Worm (Caenorhabditis elegans) whole organism, L1 larva: ENCODE results near the gene T09A12.8.
A peak's percentile ranks its signal among the peaks of the same experiment; 100 is the strongest.

Source experiments
- aha-1 ChIP-seq: fragments of 150-350 bp; optimal IDR thresholded peaks from 2 replicates; lab custom pipeline; 2014; ENCODE audit warnings: missing biosample characterization, missing genetic modification characterization
- aly-2 ChIP-seq: fragments of 150-350 bp; optimal IDR thresholded peaks from 2 replicates; lab custom pipeline; 2014; ENCODE audit warnings: missing biosample characterization, missing genetic modification characterization
- blmp-1 ChIP-seq: fragments of 150-350 bp; optimal IDR thresholded peaks from 2 replicates; lab custom pipeline; 2014; ENCODE audit warnings: missing biosample characterization, missing genetic modification characterization
- ceh-90 ChIP-seq: sonication (generic microtip); optimal IDR thresholded peaks from 2 replicates; lab custom pipeline; 2016; ENCODE audit warnings: missing genetic modification characterization, missing compliant biosample characterization
- efl-1 ChIP-seq, 4 experiments: fragments of 150-350 bp; optimal IDR thresholded peaks in 3 of 4; peaks in 1 of 4; 1 replicate in 1 of 4; 2 replicates in 3 of 4; lab custom pipeline; 2014; ENCODE audit warnings: missing biosample characterization in 2 of 4, missing genetic modification characterization in 2 of 4, missing genetic modification reagents in 2 of 4
- efl-3 ChIP-seq: fragments of 200-800 bp; sonication (Bioruptor generic); optimal IDR thresholded peaks from 2 replicates; lab custom pipeline; 2018; ENCODE audit warnings: mild to moderate bottlenecking, missing genetic modification characterization, missing compliant biosample characterization
- egl-13 ChIP-seq: sonication (generic microtip); optimal IDR thresholded peaks from 2 replicates; lab custom pipeline; 2016; ENCODE audit warnings: missing genotype, missing genetic modification reagents, missing genetic modification characterization, missing compliant biosample characterization
- egl-27 ChIP-seq, 2 experiments: fragments of 150-350 bp in 1 of 2; sonication (generic microtip); optimal IDR thresholded peaks; 3 replicates each; lab custom pipeline; 2017 to 2018; ENCODE audit warnings: missing biosample characterization in 2 of 2, missing genetic modification characterization in 2 of 2, missing genetic modification reagents in 2 of 2
- elt-2 ChIP-seq: sonication (generic microtip); optimal IDR thresholded peaks from 2 replicates; lab custom pipeline; 2016; ENCODE audit warnings: missing genetic modification characterization, mild to moderate bottlenecking, inconsistent platforms, missing compliant biosample characterization, missing genetic modification reagents
- elt-3 ChIP-seq, 6 experiments: fragments of 150-350 bp in 1 of 6; sonication (generic microtip); optimal IDR thresholded peaks; 2 replicates each; lab custom pipeline; 2017 to 2018; ENCODE audit warnings: missing biosample characterization in 6 of 6, missing genetic modification characterization in 6 of 6, inconsistent platforms in 1 of 6
- ets-5 ChIP-seq: fragments of 200-800 bp; sonication (Bioruptor generic); IDR thresholded peaks from 2 replicates; pipeline ENCODE4 v1.3.6; 2022; ENCODE audit warnings: missing genetic modification characterization, missing compliant biosample characterization
- fkh-10 ChIP-seq: sonication (generic microtip); optimal IDR thresholded peaks from 2 replicates; lab custom pipeline; 2017; ENCODE audit warnings: missing biosample characterization, missing genetic modification reagents, missing genetic modification characterization
- fkh-8 ChIP-seq: sonication (generic microtip); optimal IDR thresholded peaks from 2 replicates; lab custom pipeline; 2016; ENCODE audit warnings: mild to moderate bottlenecking, missing genetic modification characterization, missing compliant biosample characterization
- hlh-17 ChIP-seq: fragments of 200-800 bp; sonication (Bioruptor generic); optimal IDR thresholded peaks from 2 replicates; lab custom pipeline; 2018; ENCODE audit warnings: missing genetic modification characterization, mild to moderate bottlenecking, missing compliant biosample characterization, moderate library complexity, borderline replicate concordance
- lin-14 ChIP-seq: fragments of 200-800 bp; sonication (Bioruptor generic); optimal IDR thresholded peaks from 2 replicates; lab custom pipeline; 2018; ENCODE audit warnings: mild to moderate bottlenecking, missing genetic modification characterization, moderate library complexity, missing compliant biosample characterization
- lin-35 ChIP-seq, 2 experiments: fragments of 150-350 bp; optimal IDR thresholded peaks; 2 replicates each; lab custom pipeline; 2014; ENCODE audit warnings: missing biosample characterization in 2 of 2, missing genetic modification characterization in 2 of 2, missing genetic modification reagents in 2 of 2
- mab-9 ChIP-seq: fragments of 200-800 bp; sonication (Bioruptor generic); IDR thresholded peaks from 2 replicates; pipeline ENCODE4 v1.3.6; 2022; ENCODE audit warnings: missing genetic modification reagents, missing genetic modification characterization, missing compliant biosample characterization
- mep-1 ChIP-seq: fragments of 150-350 bp; optimal IDR thresholded peaks from 2 replicates; lab custom pipeline; 2014; ENCODE audit warnings: missing biosample characterization, missing genetic modification characterization
- nhr-12 ChIP-seq: sonication (generic microtip); optimal IDR thresholded peaks from 2 replicates; lab custom pipeline; 2017; ENCODE audit warnings: missing biosample characterization, missing genetic modification characterization
- nhr-19 ChIP-seq: fragments of 200-800 bp; sonication (Bioruptor generic); conservative IDR thresholded peaks from 2 replicates; pipeline ENCODE4 v1.3.6; 2022; ENCODE audit warnings: missing genetic modification characterization, missing compliant biosample characterization
- nhr-20 ChIP-seq: sonication (generic microtip); optimal IDR thresholded peaks from 2 replicates; lab custom pipeline; 2016; ENCODE audit warnings: mild to moderate bottlenecking, missing genetic modification characterization, missing compliant biosample characterization
- nhr-237 ChIP-seq: fragments of 150-350 bp; optimal IDR thresholded peaks from 2 replicates; lab custom pipeline; 2014; ENCODE audit warnings: missing biosample characterization, missing genetic modification characterization
- nhr-28 ChIP-seq: fragments of 150-350 bp; optimal IDR thresholded peaks from 2 replicates; lab custom pipeline; 2014; ENCODE audit warnings: missing biosample characterization, missing genetic modification characterization
- nhr-47 ChIP-seq: sonication (generic microtip); optimal IDR thresholded peaks from 2 replicates; lab custom pipeline; 2016; ENCODE audit warnings: mild to moderate bottlenecking, missing genetic modification characterization, moderate library complexity, missing compliant biosample characterization
- nhr-77 ChIP-seq: fragments of 150-350 bp; optimal IDR thresholded peaks from 2 replicates; lab custom pipeline; 2014; ENCODE audit warnings: missing biosample characterization, missing genetic modification characterization
- nhr-84 ChIP-seq: sonication (generic microtip); optimal IDR thresholded peaks from 2 replicates; lab custom pipeline; 2017; ENCODE audit warnings: missing biosample characterization, missing genetic modification characterization
- nhr-85 ChIP-seq: sonication (generic microtip); peaks from one replicate; lab custom pipeline; 2016; ENCODE audit warnings: missing genetic modification characterization, inconsistent platforms, missing compliant biosample characterization
- nhr-90 ChIP-seq: sonication (generic microtip); optimal IDR thresholded peaks from 2 replicates; lab custom pipeline; 2016; ENCODE audit warnings: mild to moderate bottlenecking, missing genetic modification characterization, missing compliant biosample characterization; ENCODE audit not compliant: poor library complexity
- pag-3 ChIP-seq: sonication (generic microtip); optimal IDR thresholded peaks from 2 replicates; lab custom pipeline; 2017; ENCODE audit warnings: missing genetic modification characterization, mild to moderate bottlenecking, missing compliant biosample characterization, antibody characterized with exemption, borderline replicate concordance; ENCODE audit not compliant: insufficient read depth
- rnt-1 ChIP-seq: sonication (generic microtip); optimal IDR thresholded peaks from 2 replicates; lab custom pipeline; 2016; ENCODE audit warnings: mild to moderate bottlenecking, missing genetic modification characterization, moderate library complexity, missing compliant biosample characterization
- snu-23 ChIP-seq: sonication (generic microtip); optimal IDR thresholded peaks from 2 replicates; lab custom pipeline; 2016; ENCODE audit warnings: missing genetic modification characterization, missing compliant biosample characterization
- unc-130 ChIP-seq: fragments of 150-350 bp; optimal IDR thresholded peaks from 2 replicates; lab custom pipeline; 2017; ENCODE audit warnings: missing biosample characterization, missing genetic modification characterization, inconsistent platforms
- unc-62 ChIP-seq: fragments of 150-350 bp; optimal IDR thresholded peaks from 2 replicates; lab custom pipeline; 2014; ENCODE audit warnings: missing biosample characterization, missing genetic modification reagents, missing genetic modification characterization
- unc-98 ChIP-seq: fragments of 200-800 bp; sonication (Bioruptor generic); IDR thresholded peaks from 2 replicates; pipeline ENCODE4 v1.3.6; 2022; ENCODE audit warnings: missing genetic modification characterization, missing compliant biosample characterization
- zag-1 ChIP-seq: fragments of 150-350 bp; optimal IDR thresholded peaks from 2 replicates; lab custom pipeline; 2014; ENCODE audit warnings: missing biosample characterization, missing genetic modification characterization
- zip-4 ChIP-seq: fragments of 200-800 bp; sonication (Bioruptor generic); optimal IDR thresholded peaks from 2 replicates; lab custom pipeline; 2018; ENCODE audit warnings: mild to moderate bottlenecking, missing genetic modification characterization, moderate library complexity, missing compliant biosample characterization
- ztf-11 ChIP-seq, 2 experiments: sonication (generic microtip); optimal IDR thresholded peaks; 2 replicates each; lab custom pipeline; 2016 to 2017; ENCODE audit warnings: missing genetic modification characterization in 2 of 2, missing biosample characterization in 1 of 2, missing compliant biosample characterization in 1 of 2

The T09A12.8 gene

DNA sequence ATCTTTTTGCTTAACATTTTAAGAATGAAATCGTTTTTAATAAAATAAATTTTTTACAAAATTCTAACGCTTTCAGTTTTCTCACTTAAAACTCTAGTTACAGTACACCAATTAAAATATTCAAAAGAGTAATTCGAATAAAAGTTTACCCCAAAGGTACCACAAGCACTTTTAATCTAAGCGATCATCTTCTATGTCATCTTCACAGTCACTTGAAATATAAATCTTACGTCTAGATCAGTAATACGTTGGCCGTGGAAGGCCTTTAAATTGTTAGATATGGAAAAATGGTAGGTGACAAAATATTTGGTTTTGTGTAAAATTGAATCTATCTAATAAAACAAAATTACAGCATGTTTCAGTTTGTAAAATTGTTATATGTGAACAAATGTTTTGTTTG is 3.8 kb upstream of the T09A12.8 start:
- no peak for TF ChIP-seq pag-3 (tag; lab: Kevin White, UChicago)
- TF ChIP-seq nhr-85 (tag; lab: Kevin White, UChicago), result peak; percentile 81
- peak; percentile 17 for TF ChIP-seq lin-14 (GFP tag; lab: Kevin White, UChicago)

DNA sequence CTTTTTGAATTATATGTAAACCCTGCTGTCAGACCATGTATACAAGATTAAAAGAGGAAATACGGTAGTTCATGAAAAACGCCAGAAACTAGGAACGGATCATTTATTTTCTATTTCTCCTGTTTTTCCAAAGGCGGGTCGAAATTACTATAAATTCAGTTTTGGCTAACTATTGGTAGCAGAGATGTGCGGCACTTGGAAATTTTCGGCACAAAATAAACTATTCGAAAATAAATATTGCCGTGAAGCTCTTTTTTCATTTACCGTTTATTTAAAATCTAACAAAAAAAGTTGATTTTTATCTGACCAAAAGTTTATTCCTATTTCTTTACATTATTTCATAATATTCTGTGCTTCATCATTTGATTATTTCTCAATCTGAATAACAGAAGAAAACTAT is 613 bp upstream of the T09A12.8 start, which contains the start of gene T09A12.1:
T09A12.1 (plus strand) TSS at position 301 of the 400 bp plus-strand sequence.
- no peak for TF ChIP-seq elt-3 (tag; optimal IDR thresholded peaks at IDR 0.05; lab: Kevin White, UChicago)
- no peak for TF ChIP-seq nhr-90 (tag; lab: Kevin White, UChicago)
- TF ChIP-seq aha-1, result no peak
- TF ChIP-seq nhr-28 (tag; lab: Kevin White, UChicago), result no peak
- TF ChIP-seq lin-35 (GFP tag; optimal IDR thresholded peaks at IDR 0.05; lab: Kevin White, UChicago), result no peak
- TF ChIP-seq nhr-84, result no peak

DNA sequence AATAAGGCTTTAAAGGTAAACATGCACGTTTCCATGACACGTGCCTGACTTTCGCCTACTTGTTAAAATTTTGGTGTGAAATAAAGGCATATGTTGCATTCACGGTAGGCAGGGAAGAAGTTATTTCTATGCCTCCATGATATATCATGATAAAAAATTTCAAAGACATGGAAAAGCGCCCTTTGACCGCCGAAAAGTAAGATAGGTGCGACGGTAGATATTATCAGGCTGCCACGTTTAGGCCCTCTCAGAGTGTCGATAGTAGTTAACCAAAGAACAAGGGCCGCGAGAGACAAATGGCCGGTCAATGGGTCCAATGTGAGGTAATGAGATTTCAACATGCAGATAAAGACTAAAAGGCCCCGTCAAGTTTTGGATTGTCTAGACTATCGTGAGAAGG is 329 bp downstream of the T09A12.8 start:
- no peak for TF ChIP-seq zag-1
- TF ChIP-seq nhr-20 (tag; lab: Kevin White, UChicago), result no peak
- peak; percentile 84 for TF ChIP-seq nhr-85 (tag; lab: Kevin White, UChicago)
- TF ChIP-seq blmp-1 (tag; lab: Kevin White, UChicago), result peak; percentile 15
- no peak for TF ChIP-seq efl-1 (optimal IDR thresholded peaks at IDR 0.05; lab: Kevin White, UChicago)
- TF ChIP-seq efl-1 (GFP tag; optimal IDR thresholded peaks at IDR 0.05 in 1 of 2; lab: Kevin White, UChicago), result peak in 1 of 2 experiments; percentile 70
- peak; percentile 3 for TF ChIP-seq rnt-1

DNA sequence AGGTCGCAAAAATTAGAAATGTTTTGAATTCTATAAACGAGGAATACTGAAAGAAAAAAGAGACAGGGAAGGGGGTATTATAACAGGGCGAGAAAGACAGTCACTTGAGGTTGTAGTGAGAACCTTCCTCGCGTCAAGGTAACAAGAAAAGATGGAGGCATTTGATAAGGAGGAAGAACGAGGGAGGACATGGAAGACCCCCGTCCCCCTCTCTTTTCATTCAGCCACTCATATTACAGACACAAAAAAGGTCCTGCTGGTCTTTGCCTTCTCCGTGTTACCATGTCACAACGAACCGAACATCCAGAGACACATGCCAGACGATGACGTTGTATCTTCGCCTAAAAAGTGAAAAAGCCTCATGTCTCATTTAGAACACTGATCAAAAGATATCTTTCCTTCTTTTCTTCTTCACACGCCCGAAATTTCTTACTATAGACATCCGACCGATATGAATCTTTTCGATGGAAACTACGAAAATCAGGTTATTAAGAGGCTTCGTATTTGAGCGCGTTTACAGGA is 2.1 kb downstream of the T09A12.8 start:
- TF ChIP-seq nhr-12 (no peak), blmp-1 (tag; lab: Kevin White, UChicago) (peak; percentile 76), lin-14 (GFP tag; lab: Kevin White, UChicago) (peak; percentile 58), efl-1 (optimal IDR thresholded peaks at IDR 0.05; lab: Kevin White, UChicago) (no peak), efl-1 (GFP tag; optimal IDR thresholded peaks at IDR 0.05 in 1 of 2; lab: Kevin White, UChicago) (peak in 1 of 2 experiments; percentile 88), nhr-85 (tag; lab: Kevin White, UChicago) (peak; percentile 49)

DNA sequence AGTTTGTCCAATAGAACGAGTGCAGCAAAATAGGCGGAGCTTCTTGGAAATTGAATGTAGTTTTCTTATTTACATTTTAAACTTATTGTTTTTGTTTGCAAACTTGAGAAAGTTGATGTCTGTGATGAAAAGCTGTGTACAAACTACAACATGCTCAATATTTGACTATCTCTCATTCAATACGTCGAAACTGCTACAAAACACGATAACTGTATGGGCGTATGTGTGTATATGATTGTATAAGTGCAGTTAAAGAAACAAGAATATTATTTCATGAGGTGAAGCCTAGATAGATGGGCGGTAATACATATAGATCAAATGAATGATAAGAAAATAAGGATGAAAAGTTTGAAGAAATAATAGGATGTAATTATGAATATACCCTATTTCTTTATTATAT is 3.9 kb downstream of the T09A12.8 start:
- TF ChIP-seq egl-27 (tag; optimal IDR thresholded peaks at IDR 0.05; lab: Kevin White, UChicago), result no peak
- TF ChIP-seq elt-2 (tag; lab: Kevin White, UChicago), result peak; percentile 34

DNA sequence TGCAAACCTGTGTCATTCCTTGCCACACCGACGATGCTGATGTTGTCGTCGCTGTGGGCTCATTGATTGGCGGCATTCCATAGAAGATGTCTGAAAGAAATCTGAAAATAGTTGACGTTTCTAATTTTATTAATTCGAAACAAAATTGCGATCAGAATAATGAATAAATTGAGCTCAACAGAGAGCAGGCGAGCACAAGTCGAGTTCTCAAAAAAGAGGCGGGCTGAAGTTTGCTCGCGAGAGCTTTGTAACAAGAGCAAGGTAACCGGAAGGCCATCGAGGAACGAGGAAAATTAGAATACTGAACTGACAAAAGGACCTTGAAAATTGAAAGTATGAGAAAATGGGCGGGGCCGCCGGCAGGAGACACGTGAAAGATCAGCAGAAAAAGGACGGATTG is 7.0 kb downstream of the T09A12.8 start, which contains the start of gene nhr-66:
nhr-66 (minus strand) TSS at position 101 of the 400 bp plus-strand sequence.
- peak; percentile 44 for TF ChIP-seq blmp-1 (tag; lab: Kevin White, UChicago)
- no peak for TF ChIP-seq elt-2 (tag; lab: Kevin White, UChicago)

DNA sequence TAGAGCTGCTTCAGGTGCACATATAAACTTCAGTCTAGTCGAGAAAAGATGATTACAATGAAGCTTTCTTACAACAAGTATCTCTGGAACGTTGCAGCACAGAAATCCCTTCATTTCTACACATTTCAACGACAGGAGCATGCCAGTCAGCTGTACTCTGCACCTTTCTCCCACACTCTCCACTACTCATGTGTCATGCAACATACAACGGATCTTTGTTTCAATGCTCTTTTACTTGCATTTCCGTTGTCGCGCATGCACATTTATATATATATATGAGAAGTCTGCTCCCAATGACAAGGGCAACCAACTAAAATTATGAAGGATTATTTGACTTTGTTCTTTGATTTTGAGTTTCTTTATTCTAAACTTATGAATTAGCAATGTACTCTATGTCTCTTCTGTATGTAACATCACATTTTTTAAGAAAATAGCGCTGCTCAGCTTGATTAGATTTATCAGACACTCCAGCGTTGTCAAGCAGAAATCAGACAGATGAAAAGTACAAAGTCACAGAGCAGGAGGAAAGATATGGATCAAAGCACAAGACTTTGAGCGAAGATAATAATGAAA is 8.3 kb downstream of the T09A12.8 start:
- peak; percentile 48 for TF ChIP-seq nhr-47 (tag; lab: Kevin White, UChicago)
- TF ChIP-seq nhr-77 (tag; lab: Kevin White, UChicago), result no peak
- peak; percentile 3 for TF ChIP-seq egl-13
- TF ChIP-seq unc-98, result no peak
- no peak for TF ChIP-seq unc-130
- no peak for TF ChIP-seq zip-4 (GFP tag; lab: Kevin White, UChicago)
- TF ChIP-seq nhr-90 (tag; lab: Kevin White, UChicago), result no peak
- TF ChIP-seq nhr-19, result 0 out of 2 replicates have a peak, but pooled peaks have one; percentile 12
- no peak for TF ChIP-seq unc-62 (GFP tag; lab: Kevin White, UChicago)
- TF ChIP-seq mab-9 (GFP tag; lab: Robert Waterston, UW), result no peak
- TF ChIP-seq blmp-1 (tag; lab: Kevin White, UChicago), result no peak
- TF ChIP-seq ets-5 (GFP tag; lab: Robert Waterston, UW), result no peak
- no peak for TF ChIP-seq aly-2 (tag; lab: Kevin White, UChicago)
- TF ChIP-seq snu-23 (GFP tag; lab: Kevin White, UChicago), result no peak
- TF ChIP-seq ztf-11 (tag; optimal IDR thresholded peaks at IDR 0.05; lab: Kevin White, UChicago), result no peak
- TF ChIP-seq ceh-90 (tag; lab: Kevin White, UChicago), result peak; percentile 48
- TF ChIP-seq lin-14 (GFP tag; lab: Kevin White, UChicago), result peak; percentile 54
- no peak for TF ChIP-seq efl-3 (GFP tag; lab: Kevin White, UChicago)
- TF ChIP-seq fkh-10 (GFP tag; lab: Kevin White, UChicago), result peak; percentile 1
- peak; percentile 80 for TF ChIP-seq fkh-8 (tag; lab: Kevin White, UChicago)
- peak; percentile 11 for TF ChIP-seq mep-1 (tag; lab: Kevin White, UChicago)
- no peak for TF ChIP-seq hlh-17 (GFP tag; lab: Kevin White, UChicago)
- no peak for TF ChIP-seq nhr-237 (tag; lab: Kevin White, UChicago)
